Fruit fly (Drosophila melanogaster) whole organism, embryonic: ENCODE results near the gene TTLL1A.

ENCODE experiments used
- BtbVII ChIP-seq: fragments of 200-800 bp; sonication (Bioruptor generic); optimal IDR thresholded peaks from 3 replicates; lab custom pipeline; 2017; ENCODE audit warnings: missing biosample characterization, mild to moderate bottlenecking, missing genetic modification characterization
- Bteb2 ChIP-seq: fragments of 200-800 bp; sonication (Bioruptor generic); optimal IDR thresholded peaks from 2 replicates; lab custom pipeline; 2016; ENCODE audit warnings: missing biosample characterization, missing genetic modification characterization
- CG10431 ChIP-seq: fragments of 200-800 bp; sonication (Bioruptor generic); optimal IDR thresholded peaks from 3 replicates; lab custom pipeline; 2018; ENCODE audit warnings: missing biosample characterization, mild to moderate bottlenecking, missing genetic modification characterization
- CG11085 ChIP-seq: fragments of 200-800 bp; sonication (Bioruptor generic); IDR thresholded peaks from 2 replicates; pipeline ENCODE4 v1.3.6; 2022; ENCODE audit warnings: missing biosample characterization, missing genetic modification characterization
- CG11398 ChIP-seq: fragments of 200-800 bp; sonication (Bioruptor generic); optimal IDR thresholded peaks from 2 replicates; lab custom pipeline; 2016; ENCODE audit warnings: missing biosample characterization, missing genetic modification characterization
- CG12155 ChIP-seq: fragments of 200-800 bp; sonication (Bioruptor generic); optimal IDR thresholded peaks from 3 replicates; lab custom pipeline; 2016; ENCODE audit warnings: missing biosample characterization, missing genetic modification characterization
- CG12219 ChIP-seq: fragments of 200-800 bp; sonication (Bioruptor generic); optimal IDR thresholded peaks from 3 replicates; lab custom pipeline; 2018; ENCODE audit warnings: missing biosample characterization, mild to moderate bottlenecking, missing genetic modification characterization
- CG14014 ChIP-seq: fragments of 200-800 bp; sonication (Bioruptor generic); IDR thresholded peaks from 2 replicates; pipeline ENCODE4 v1.3.6; 2022; ENCODE audit warnings: missing biosample characterization, missing genetic modification characterization
- CG15514 ChIP-seq: fragments of 200-800 bp; sonication (Bioruptor generic); optimal IDR thresholded peaks from 3 replicates; lab custom pipeline; 2017; ENCODE audit warnings: missing biosample characterization, missing genetic modification characterization, mild to moderate bottlenecking, moderate library complexity, missing genetic modification reagents
- CG16813 ChIP-seq: fragments of 200-800 bp; sonication (Bioruptor generic); IDR thresholded peaks from 3 replicates; pipeline ENCODE4 v1.3.6; 2022; ENCODE audit warnings: missing biosample characterization, missing genetic modification characterization; ENCODE audit not compliant: partially characterized antibody
- CG17802 ChIP-seq: fragments of 200-800 bp; sonication (Bioruptor generic); optimal IDR thresholded peaks from 2 replicates; lab custom pipeline; 2018; ENCODE audit warnings: missing biosample characterization, mild to moderate bottlenecking, missing genetic modification characterization, moderate library complexity
- CG18599 ChIP-seq: fragments of 200-800 bp; sonication (Bioruptor generic); optimal IDR thresholded peaks from 3 replicates; lab custom pipeline; 2017; ENCODE audit warnings: missing biosample characterization, missing genetic modification characterization, mild to moderate bottlenecking, moderate library complexity, missing genetic modification reagents
- CG2120 ChIP-seq: fragments of 200-800 bp; sonication (Bioruptor generic); optimal IDR thresholded peaks from 3 replicates; lab custom pipeline; 2016; ENCODE audit warnings: missing biosample characterization, missing genetic modification characterization
- CG31365 ChIP-seq: fragments of 200-800 bp; sonication (Bioruptor generic); optimal IDR thresholded peaks from 2 replicates; lab custom pipeline; 2018; ENCODE audit warnings: missing biosample characterization, mild to moderate bottlenecking, missing genetic modification characterization
- CG34376 ChIP-seq: fragments of 200-800 bp; sonication (Bioruptor generic); optimal IDR thresholded peaks from 2 replicates; lab custom pipeline; 2018; ENCODE audit warnings: missing biosample characterization, mild to moderate bottlenecking, missing genetic modification characterization
- CG5245 ChIP-seq: fragments of 200-800 bp; sonication (Bioruptor generic); optimal IDR thresholded peaks from 3 replicates; lab custom pipeline; 2016; ENCODE audit warnings: missing biosample characterization, missing genetic modification characterization
- CG7928 ChIP-seq: fragments of 200-800 bp; sonication (Bioruptor generic); optimal IDR thresholded peaks from 2 replicates; lab custom pipeline; 2017; ENCODE audit warnings: missing biosample characterization, mild to moderate bottlenecking, missing genetic modification characterization
- CG8281 ChIP-seq: fragments of 200-800 bp; sonication (Bioruptor generic); optimal IDR thresholded peaks from 2 replicates; lab custom pipeline; 2018; ENCODE audit warnings: missing biosample characterization, mild to moderate bottlenecking, missing genetic modification characterization, moderate library complexity
- CG8765 ChIP-seq: fragments of 200-800 bp; sonication (Bioruptor generic); IDR thresholded peaks from 2 replicates; pipeline ENCODE4 v1.3.6; 2022; ENCODE audit warnings: missing biosample characterization, missing genetic modification characterization
- CG9609 ChIP-seq: fragments of 200-800 bp; sonication (Bioruptor generic); optimal IDR thresholded peaks from 3 replicates; lab custom pipeline; 2016; ENCODE audit warnings: missing biosample characterization, missing genetic modification characterization
- CHES-1-like ChIP-seq: fragments of 200-800 bp; sonication (Bioruptor generic); optimal IDR thresholded peaks from 2 replicates; lab custom pipeline; 2016; ENCODE audit warnings: missing biosample characterization, missing genetic modification characterization
- CkIIα-i1 ChIP-seq: fragments of 200-800 bp; sonication (Bioruptor generic); IDR thresholded peaks from 2 replicates; pipeline ENCODE4 v1.3.6; 2022; ENCODE audit warnings: missing biosample characterization, missing genetic modification characterization
- CrebB ChIP-seq: fragments of 200-800 bp; sonication (Bioruptor generic); optimal IDR thresholded peaks from 3 replicates; lab custom pipeline; 2018; ENCODE audit warnings: missing biosample characterization, mild to moderate bottlenecking, missing genetic modification characterization
- Dp ChIP-seq: fragments of 200-800 bp; sonication (Bioruptor generic); optimal IDR thresholded peaks from 2 replicates; lab custom pipeline; 2018; ENCODE audit warnings: missing biosample characterization, mild to moderate bottlenecking, missing genetic modification characterization, moderate library complexity
- Elba2 ChIP-seq: fragments of 200-800 bp; sonication (Bioruptor generic); optimal IDR thresholded peaks from 3 replicates; lab custom pipeline; 2016; ENCODE audit warnings: missing biosample characterization, missing genetic modification characterization
- Fer3 ChIP-seq: fragments of 200-800 bp; sonication (Bioruptor generic); optimal IDR thresholded peaks from 2 replicates; lab custom pipeline; 2018; ENCODE audit warnings: missing biosample characterization, mild to moderate bottlenecking, missing genetic modification characterization, moderate library complexity
- Gug ChIP-seq: fragments of 200-800 bp; sonication (Bioruptor generic); IDR thresholded peaks from 4 replicates; pipeline ENCODE4 v1.3.6; 2022; ENCODE audit warnings: missing biosample characterization, missing genetic modification characterization
- Kr ChIP-seq: fragments of 200-800 bp; sonication (Bioruptor generic); optimal IDR thresholded peaks from 2 replicates; lab custom pipeline; 2017; ENCODE audit warnings: missing biosample characterization, mild to moderate bottlenecking, missing genetic modification characterization
- Meics ChIP-seq: fragments of 200-800 bp; sonication (Bioruptor generic); optimal IDR thresholded peaks from 2 replicates; lab custom pipeline; 2017; ENCODE audit warnings: missing biosample characterization, mild to moderate bottlenecking, missing genetic modification characterization
- NK7.1 ChIP-seq: fragments of 200-800 bp; sonication (Bioruptor generic); optimal IDR thresholded peaks from 3 replicates; lab custom pipeline; 2016; ENCODE audit warnings: missing biosample characterization, missing genetic modification characterization
- Rfx ChIP-seq: fragments of 200-800 bp; sonication (Bioruptor generic); IDR thresholded peaks from 2 replicates; pipeline ENCODE4 v1.3.6; 2022; ENCODE audit warnings: missing biosample characterization, missing genetic modification characterization
- Rx ChIP-seq: fragments of 200-800 bp; sonication (Bioruptor generic); IDR thresholded peaks from 2 replicates; pipeline ENCODE4 v1.3.6; 2022; ENCODE audit warnings: missing biosample characterization, missing genetic modification characterization
- Xbp1 ChIP-seq: fragments of 200-800 bp; sonication (Bioruptor generic); optimal IDR thresholded peaks from 3 replicates; lab custom pipeline; 2016; ENCODE audit warnings: missing biosample characterization, mild to moderate bottlenecking, missing genetic modification characterization
- Xrp1 ChIP-seq: fragments of 200-800 bp; sonication (Bioruptor generic); IDR thresholded peaks from 2 replicates; pipeline ENCODE4 v1.3.6; 2022; ENCODE audit warnings: missing biosample characterization, missing genetic modification characterization
- bab2 ChIP-seq: fragments of 200-800 bp; sonication (Bioruptor generic); optimal IDR thresholded peaks from 2 replicates; lab custom pipeline; 2016; ENCODE audit warnings: missing biosample characterization, missing genetic modification characterization
- chinmo ChIP-seq: fragments of 200-800 bp; sonication (Bioruptor generic); IDR thresholded peaks from 4 replicates; pipeline ENCODE4 v1.3.6; 2022; ENCODE audit warnings: missing biosample characterization, missing genetic modification characterization; ENCODE audit not compliant: partially characterized antibody
- corto ChIP-seq: fragments of 200-800 bp; sonication (Bioruptor generic); optimal IDR thresholded peaks from 2 replicates; lab custom pipeline; 2016; ENCODE audit warnings: missing biosample characterization, mild to moderate bottlenecking, missing genetic modification characterization, moderate library complexity
- danr ChIP-seq: fragments of 200-800 bp; sonication (Bioruptor generic); IDR thresholded peaks from 2 replicates; pipeline ENCODE4 v1.3.6; 2022; ENCODE audit warnings: missing biosample characterization, missing genetic modification characterization
- ewg ChIP-seq: fragments of 200-800 bp; sonication (Bioruptor generic); optimal IDR thresholded peaks from 3 replicates; lab custom pipeline; 2017; ENCODE audit warnings: mild to moderate bottlenecking, missing biosample characterization, missing genetic modification reagents, missing genetic modification characterization
- fd96Cb ChIP-seq: fragments of 200-800 bp; sonication (Bioruptor generic); optimal IDR thresholded peaks from 2 replicates; lab custom pipeline; 2018; ENCODE audit warnings: missing biosample characterization, mild to moderate bottlenecking, missing genetic modification characterization, moderate library complexity
- jing ChIP-seq: fragments of 200-800 bp; sonication (Bioruptor generic); optimal IDR thresholded peaks from 2 replicates; lab custom pipeline; 2018; ENCODE audit warnings: missing biosample characterization, mild to moderate bottlenecking, missing genetic modification characterization
- mirr ChIP-seq: fragments of 200-800 bp; sonication (Bioruptor generic); optimal IDR thresholded peaks from 3 replicates; lab custom pipeline; 2018; ENCODE audit warnings: missing biosample characterization, mild to moderate bottlenecking, missing genetic modification characterization
- nom ChIP-seq: fragments of 200-800 bp; sonication (Bioruptor generic); optimal IDR thresholded peaks from 2 replicates; lab custom pipeline; 2017; ENCODE audit warnings: missing biosample characterization, missing genetic modification characterization, mild to moderate bottlenecking, moderate library complexity, missing genetic modification reagents
- org-1 ChIP-seq: fragments of 200-800 bp; sonication (Bioruptor generic); optimal IDR thresholded peaks from 2 replicates; lab custom pipeline; 2017; ENCODE audit warnings: missing biosample characterization, missing genetic modification characterization
- pfk ChIP-seq: fragments of 200-800 bp; sonication (Bioruptor generic); optimal IDR thresholded peaks from 2 replicates; lab custom pipeline; 2018; ENCODE audit warnings: missing biosample characterization, mild to moderate bottlenecking, missing genetic modification characterization, moderate library complexity
- row ChIP-seq: fragments of 200-800 bp; sonication (Bioruptor generic); IDR thresholded peaks from 3 replicates; pipeline ENCODE4 v1.3.6; 2022; ENCODE audit warnings: missing biosample characterization, missing genetic modification characterization
- seq ChIP-seq: fragments of 200-800 bp; sonication (Bioruptor generic); IDR thresholded peaks from 2 replicates; pipeline ENCODE4 v1.3.6; 2022; ENCODE audit warnings: missing biosample characterization, missing genetic modification characterization
- shn ChIP-seq: fragments of 200-800 bp; sonication (Bioruptor generic); optimal IDR thresholded peaks from 3 replicates; lab custom pipeline; 2016; ENCODE audit warnings: missing biosample characterization, missing genetic modification characterization
- tgo ChIP-seq: fragments of 200-800 bp; sonication (Bioruptor generic); IDR thresholded peaks from 3 replicates; pipeline ENCODE4 v1.3.6; 2022; ENCODE audit warnings: missing biosample characterization, missing genetic modification characterization
- wdn ChIP-seq: fragments of 200-800 bp; sonication (Bioruptor generic); IDR thresholded peaks from 2 replicates; pipeline ENCODE4 v1.3.6; 2022; ENCODE audit warnings: missing biosample characterization, missing genetic modification characterization
- zen ChIP-seq: fragments of 200-800 bp; sonication (Bioruptor generic); optimal IDR thresholded peaks from 3 replicates; lab custom pipeline; 2018; ENCODE audit warnings: missing biosample characterization, mild to moderate bottlenecking, missing genetic modification characterization, moderate library complexity

The TTLL1A gene

dm6 chrX:17178484-17178921 is 23.9 kb downstream of the TTLL1A start (continued):
- TF ChIP-seq mirr (GFP tag; lab: Kevin White, UChicago) = peak; percentile 62
- TF ChIP-seq CG11085 (GFP tag; lab: Robert Waterston, UW) = peak; percentile 98
- peak; percentile 63 for TF ChIP-seq Kr (GFP tag; lab: Kevin White, UChicago)
- no peak for TF ChIP-seq CG2120 (GFP tag; lab: Kevin White, UChicago)
- TF ChIP-seq tgo (GFP tag; lab: Robert Waterston, UW) = peak; percentile 99
- no peak for TF ChIP-seq jing (GFP tag; lab: Kevin White, UChicago)
- TF ChIP-seq wdn (GFP tag; lab: Robert Waterston, UW) = no peak
- no peak for TF ChIP-seq CrebB (tag; lab: Kevin White, UChicago)
- peak; percentile 98 for TF ChIP-seq bab2 (GFP tag; lab: Kevin White, UChicago)
- peak; percentile 77 for TF ChIP-seq CG12155 (GFP tag; lab: Kevin White, UChicago)
- TF ChIP-seq Gug (GFP tag; lab: Robert Waterston, UW) = peak; percentile 92
- no peak for TF ChIP-seq Xbp1 (GFP tag; lab: Kevin White, UChicago)
- peak; percentile 98 for TF ChIP-seq corto (GFP tag; lab: Kevin White, UChicago)
- no peak for TF ChIP-seq CG10431 (GFP tag; lab: Kevin White, UChicago)
- peak; percentile 91 for TF ChIP-seq CG12219 (GFP tag; lab: Kevin White, UChicago)
- TF ChIP-seq seq (GFP tag; lab: Robert Waterston, UW) = peak; percentile 92
- TF ChIP-seq CG11398 (GFP tag; lab: Kevin White, UChicago) = peak; percentile 33
- TF ChIP-seq CG16813 (GFP tag; lab: Robert Waterston, UW) = no peak
- peak; percentile 98 for TF ChIP-seq danr (GFP tag; lab: Robert Waterston, UW)
- no peak for TF ChIP-seq row (GFP tag; lab: Robert Waterston, UW)
- peak; percentile 79 for TF ChIP-seq org-1 (GFP tag; lab: Kevin White, UChicago)
- TF ChIP-seq zen (tag; lab: Kevin White, UChicago) = peak; percentile 98
- TF ChIP-seq chinmo = 0 out of 4 replicates have a peak, but pooled peaks have one; percentile 16
- TF ChIP-seq ewg = no peak
- peak; percentile 96 for TF ChIP-seq CG5245 (GFP tag; lab: Kevin White, UChicago)
- peak; percentile 86 for TF ChIP-seq CG8281 (tag; lab: Kevin White, UChicago)
- peak; percentile 96 for TF ChIP-seq NK7.1 (GFP tag; lab: Kevin White, UChicago)
- peak; percentile 95 for TF ChIP-seq BtbVII (GFP tag; lab: Kevin White, UChicago)
- TF ChIP-seq CkIIα-i1 (GFP tag; lab: Robert Waterston, UW) = peak; percentile 82
- peak; percentile 98 for TF ChIP-seq CG18599 (GFP tag; lab: Kevin White, UChicago)
- TF ChIP-seq fd96Cb (tag; lab: Kevin White, UChicago) = peak; percentile 98
- no peak for TF ChIP-seq Bteb2 (GFP tag; lab: Kevin White, UChicago)
- peak; percentile 96 for TF ChIP-seq Fer3
- no peak for TF ChIP-seq CG14014
- peak; percentile 100 for TF ChIP-seq Xrp1 (GFP tag; lab: Robert Waterston, UW)
- peak; percentile 96 for TF ChIP-seq Meics
- TF ChIP-seq shn (GFP tag; lab: Kevin White, UChicago) = no peak
- peak; percentile 85 for TF ChIP-seq CG34376 (GFP tag; lab: Kevin White, UChicago)
- no peak for TF ChIP-seq CG9609 (GFP tag; lab: Kevin White, UChicago)
- peak; percentile 94 for TF ChIP-seq nom
- peak; percentile 98 for TF ChIP-seq Rfx (GFP tag; lab: Robert Waterston, UW)
- TF ChIP-seq CG8765 (GFP tag; lab: Robert Waterston, UW) = peak; percentile 97
- peak; percentile 96 for TF ChIP-seq Rx (GFP tag; lab: Robert Waterston, UW)
- TF ChIP-seq CG31365 = peak; percentile 83
- no peak for TF ChIP-seq CHES-1-like
- peak; percentile 35 for TF ChIP-seq pfk (GFP tag; lab: Kevin White, UChicago)
- peak; percentile 64 for TF ChIP-seq CG7928 (GFP tag; lab: Kevin White, UChicago)
- TF ChIP-seq Elba2 (GFP tag; lab: Kevin White, UChicago) = peak; percentile 65
- peak; percentile 81 for TF ChIP-seq CG17802
- TF ChIP-seq Dp (GFP tag; lab: Kevin White, UChicago) = no peak
- TF ChIP-seq CG15514 (GFP tag; lab: Kevin White, UChicago) = peak; percentile 90
